Fruit fly (Drosophila melanogaster): ENCODE results near the gene CG12541.

- no peak for TF ChIP-seq rn (GFP tag; IDR thresholded peaks at IDR 0.05)
- TF ChIP-seq CG14655 (GFP tag; optimal IDR thresholded peaks at IDR 0.05), result peak; percentile 24
- TF ChIP-seq Snoo (tag; optimal IDR thresholded peaks at IDR 0.05), result no peak
- no peak for TF ChIP-seq CG17806 (tag; optimal IDR thresholded peaks at IDR 0.05)
Observed at dm6 chrX:6985980-6986827, 79.6 kb downstream of the CG12541 start, which contains the start of gene bou.
